Worm (Caenorhabditis elegans) whole organism, late embryonic: ENCODE data around the gene sek-1.

Source experiments
- C38D4.7 ChIP-seq: fragments of 200-800 bp; sonication (Bioruptor generic); optimal IDR thresholded peaks from 2 replicates; lab custom pipeline; 2018; ENCODE audit warnings: mild to moderate bottlenecking, missing genetic modification characterization, moderate library complexity, missing compliant biosample characterization
- K02D7.2 ChIP-seq: sonication (generic microtip); optimal IDR thresholded peaks from 2 replicates; lab custom pipeline; 2017; ENCODE audit warnings: mild to moderate bottlenecking, missing genetic modification characterization, missing compliant biosample characterization
- K09A11.1 ChIP-seq: sonication (generic microtip); optimal IDR thresholded peaks from 2 replicates; lab custom pipeline; 2017; ENCODE audit warnings: antibody characterized with exemption, mild to moderate bottlenecking, missing genetic modification characterization, missing compliant biosample characterization; ENCODE audit not compliant: insufficient read depth
- T23F11.4 ChIP-seq: fragments of 200-800 bp; sonication (Bioruptor generic); optimal IDR thresholded peaks from 2 replicates; lab custom pipeline; 2018; ENCODE audit warnings: mild to moderate bottlenecking, missing genetic modification characterization, missing compliant biosample characterization
- Y22D7AL.16 ChIP-seq: sonication (generic microtip); optimal IDR thresholded peaks from 2 replicates; lab custom pipeline; 2016; ENCODE audit warnings: missing genetic modification characterization, missing compliant biosample characterization
- ceh-18 ChIP-seq: sonication (generic microtip); optimal IDR thresholded peaks from 2 replicates; lab custom pipeline; 2016; ENCODE audit warnings: missing genetic modification characterization, missing compliant biosample characterization
- ceh-19 ChIP-seq: fragments of 200-800 bp; sonication (Bioruptor generic); optimal IDR thresholded peaks from 2 replicates; lab custom pipeline; 2018; ENCODE audit warnings: mild to moderate bottlenecking, missing genetic modification characterization, missing compliant biosample characterization
- ceh-2 ChIP-seq: sonication (generic microtip); optimal IDR thresholded peaks from 2 replicates; lab custom pipeline; 2016; ENCODE audit warnings: missing genotype, missing genetic modification characterization, missing compliant biosample characterization
- ceh-22 ChIP-seq: sonication (generic microtip); optimal IDR thresholded peaks from 2 replicates; lab custom pipeline; 2017; ENCODE audit warnings: missing biosample characterization, missing genetic modification characterization
- ceh-30 ChIP-seq: fragments of 150-350 bp; optimal IDR thresholded peaks from 2 replicates; lab custom pipeline; 2014; ENCODE audit warnings: missing biosample characterization, missing genetic modification characterization
- ceh-48 ChIP-seq: sonication (generic microtip); optimal IDR thresholded peaks from 2 replicates; lab custom pipeline; 2016; ENCODE audit warnings: missing genetic modification characterization, inconsistent platforms, missing compliant biosample characterization
- ceh-6 ChIP-seq: fragments of 200-800 bp; sonication (Bioruptor generic); optimal IDR thresholded peaks from 2 replicates; lab custom pipeline; 2018; ENCODE audit warnings: mild to moderate bottlenecking, missing genetic modification characterization, missing compliant biosample characterization
- ceh-9 ChIP-seq: sonication (generic microtip); optimal IDR thresholded peaks from 2 replicates; lab custom pipeline; 2016; ENCODE audit warnings: mild to moderate bottlenecking, missing genetic modification characterization, inconsistent platforms, missing compliant biosample characterization
- che-1 ChIP-seq: sonication (generic microtip); optimal IDR thresholded peaks from 2 replicates; lab custom pipeline; 2016; ENCODE audit warnings: mild to moderate bottlenecking, missing genetic modification characterization, missing compliant biosample characterization
- elt-2 ChIP-seq: sonication (generic microtip); optimal IDR thresholded peaks from 2 replicates; lab custom pipeline; 2016; ENCODE audit warnings: missing genetic modification reagents, missing genetic modification characterization, missing compliant biosample characterization
- elt-4 ChIP-seq: sonication (generic microtip); optimal IDR thresholded peaks from 2 replicates; lab custom pipeline; 2016; ENCODE audit warnings: missing genetic modification characterization, missing compliant biosample characterization
- ets-4 ChIP-seq: sonication (generic microtip); optimal IDR thresholded peaks from 2 replicates; lab custom pipeline; 2016; ENCODE audit warnings: missing genetic modification characterization, missing compliant biosample characterization
- eyg-1 ChIP-seq: sonication (generic microtip); optimal IDR thresholded peaks from 2 replicates; lab custom pipeline; 2016; ENCODE audit warnings: missing genotype, missing genetic modification characterization, missing compliant biosample characterization
- fkh-10 ChIP-seq: fragments of 150-350 bp; optimal IDR thresholded peaks from 2 replicates; lab custom pipeline; 2014; ENCODE audit warnings: missing biosample characterization, missing genetic modification reagents, missing genetic modification characterization
- hlh-13 ChIP-seq: fragments of 200-800 bp; sonication (Bioruptor generic); optimal IDR thresholded peaks from 2 replicates; lab custom pipeline; 2018; ENCODE audit warnings: mild to moderate bottlenecking, missing genetic modification characterization, missing compliant biosample characterization
- hlh-30 ChIP-seq: sonication (generic microtip); optimal IDR thresholded peaks from 2 replicates; lab custom pipeline; 2017; ENCODE audit warnings: antibody characterized with exemption, missing genetic modification characterization, missing compliant biosample characterization; ENCODE audit not compliant: insufficient read depth
- hlh-6 ChIP-seq: sonication (generic microtip); optimal IDR thresholded peaks from 2 replicates; lab custom pipeline; 2016; ENCODE audit warnings: missing genotype, missing genetic modification characterization, missing compliant biosample characterization
- hlh-8 ChIP-seq: sonication (generic microtip); optimal IDR thresholded peaks from 2 replicates; lab custom pipeline; 2016; ENCODE audit warnings: missing genotype, missing genetic modification characterization, missing compliant biosample characterization
- lim-6 ChIP-seq: sonication (generic microtip); optimal IDR thresholded peaks from 2 replicates; lab custom pipeline; 2016; ENCODE audit warnings: missing genetic modification characterization, missing compliant biosample characterization
- lin-11 ChIP-seq: fragments of 200-800 bp; sonication (Bioruptor generic); optimal IDR thresholded peaks from 2 replicates; lab custom pipeline; 2018; ENCODE audit warnings: mild to moderate bottlenecking, missing genetic modification characterization, missing compliant biosample characterization
- mec-3 ChIP-seq: sonication (generic microtip); optimal IDR thresholded peaks from 2 replicates; lab custom pipeline; 2016; ENCODE audit warnings: borderline replicate concordance, missing genetic modification characterization, missing compliant biosample characterization
- nfya-1 ChIP-seq: sonication (generic microtip); optimal IDR thresholded peaks from 2 replicates; lab custom pipeline; 2017; ENCODE audit warnings: missing genetic modification characterization, mild to moderate bottlenecking, missing compliant biosample characterization, antibody characterized with exemption, moderate library complexity
- nhr-11 ChIP-seq: fragments of 150-350 bp; optimal IDR thresholded peaks from 2 replicates; lab custom pipeline; 2014; ENCODE audit warnings: missing biosample characterization, missing genetic modification characterization
- npax-4 ChIP-seq: sonication (generic microtip); optimal IDR thresholded peaks from 2 replicates; lab custom pipeline; 2016; ENCODE audit warnings: missing genetic modification characterization, missing compliant biosample characterization
- pag-3 ChIP-seq: sonication (generic microtip); optimal IDR thresholded peaks from 2 replicates; lab custom pipeline; 2016; ENCODE audit warnings: missing compliant biosample characterization, missing genetic modification characterization, borderline replicate concordance
- pax-1 ChIP-seq: fragments of 150-350 bp; optimal IDR thresholded peaks from 2 replicates; lab custom pipeline; 2014; ENCODE audit warnings: missing biosample characterization, missing genetic modification characterization
- pha-4 ChIP-seq: fragments of 150-350 bp; optimal IDR thresholded peaks from 2 replicates; lab custom pipeline; 2018; ENCODE audit warnings: missing biosample characterization, missing genetic modification reagents, missing genetic modification characterization
- pqm-1 ChIP-seq: sonication (generic microtip); optimal IDR thresholded peaks from 2 replicates; lab custom pipeline; 2016; ENCODE audit warnings: missing genetic modification characterization, missing compliant biosample characterization
- ref-2 ChIP-seq: sonication (generic microtip); optimal IDR thresholded peaks from 2 replicates; lab custom pipeline; 2016; ENCODE audit warnings: missing genetic modification characterization, missing compliant biosample characterization
- sox-2 ChIP-seq: fragments of 200-800 bp; sonication (Bioruptor generic); IDR thresholded peaks from 2 replicates; pipeline ENCODE4 v1.3.6; 2022; ENCODE audit warnings: missing genetic modification reagents, missing genetic modification characterization, missing compliant biosample characterization
- syd-9 ChIP-seq: sonication (generic microtip); optimal IDR thresholded peaks from 2 replicates; lab custom pipeline; 2016; ENCODE audit warnings: mild to moderate bottlenecking, missing genetic modification characterization, moderate library complexity, missing compliant biosample characterization
- tbx-2 ChIP-seq: sonication (generic microtip); optimal IDR thresholded peaks from 2 replicates; lab custom pipeline; 2016; ENCODE audit warnings: missing genetic modification characterization, missing compliant biosample characterization
- tbx-7 ChIP-seq: sonication (generic microtip); optimal IDR thresholded peaks from 2 replicates; lab custom pipeline; 2016; ENCODE audit warnings: missing genotype, missing genetic modification characterization, missing compliant biosample characterization
- ttx-3 ChIP-seq: sonication (generic microtip); optimal IDR thresholded peaks from 2 replicates; lab custom pipeline; 2016; ENCODE audit warnings: missing genetic modification reagents, missing genetic modification characterization, missing compliant biosample characterization
- unc-3 ChIP-seq, 2 experiments: fragments of 200-800 bp in 1 of 2; sonication (Bioruptor generic) in 1 of 2; sonication (generic microtip) in 1 of 2; conservative IDR thresholded peaks in 1 of 2; optimal IDR thresholded peaks in 1 of 2; 2 replicates each; pipeline versions ENCODE4 v1.3.6 to Lab custom; 2016 to 2022; ENCODE audit warnings: missing compliant biosample characterization in 2 of 2, missing genetic modification characterization in 2 of 2, missing genetic modification reagents in 1 of 2
- unc-42 ChIP-seq: sonication (generic microtip); optimal IDR thresholded peaks from 2 replicates; lab custom pipeline; 2016; ENCODE audit warnings: missing genotype, missing genetic modification characterization, missing compliant biosample characterization
- zip-5 ChIP-seq: sonication (generic microtip); optimal IDR thresholded peaks from 2 replicates; lab custom pipeline; 2016; ENCODE audit warnings: missing genetic modification characterization, missing compliant biosample characterization

The sek-1 gene

ce11 chrX:7787885-7788353, 28.6 kb upstream of the sek-1 start, which contains the start of gene ZK154.5 (continued):
- no peak for TF ChIP-seq che-1 (tag; lab: Kevin White, UChicago)
- peak; percentile 0 for TF ChIP-seq elt-2 (tag; lab: Kevin White, UChicago)
- peak; percentile 55 for TF ChIP-seq nfya-1 (tag; lab: Kevin White, UChicago)
- TF ChIP-seq ceh-9 (tag; lab: Kevin White, UChicago), result no peak
- peak; percentile 35 for TF ChIP-seq ceh-18 (tag; lab: Kevin White, UChicago)
- no peak for TF ChIP-seq ttx-3 (tag; lab: Kevin White, UChicago)
- no peak for TF ChIP-seq lim-6 (tag; lab: Kevin White, UChicago)
- TF ChIP-seq unc-42 (tag; lab: Kevin White, UChicago), result peak; percentile 60
- TF ChIP-seq pax-1 (tag; lab: Kevin White, UChicago), result no peak
- no peak for TF ChIP-seq fkh-10 (GFP tag; lab: Kevin White, UChicago)
- no peak for TF ChIP-seq npax-4 (tag; lab: Kevin White, UChicago)
- no peak for TF ChIP-seq mec-3
- TF ChIP-seq, all 69 proteins: peak for 11

DNA sequence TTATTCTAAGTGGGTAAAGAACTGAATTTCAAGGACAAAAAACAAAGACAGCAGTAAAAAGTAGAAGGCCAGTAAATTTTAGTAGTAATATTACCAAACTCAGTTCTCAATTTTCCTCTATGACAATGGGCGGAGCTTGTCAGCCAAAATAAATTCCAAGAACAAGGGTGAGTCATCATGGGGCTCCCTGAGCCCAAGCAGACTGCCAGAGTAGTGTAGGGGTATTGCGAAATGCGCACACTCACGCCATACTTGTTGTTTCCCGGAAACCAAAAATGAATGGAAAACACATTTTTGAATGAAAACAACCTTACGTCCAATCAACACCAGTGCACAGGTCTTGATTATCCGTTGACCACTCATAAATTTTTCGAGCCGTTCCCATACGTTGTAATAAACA, 24.7 kb upstream of the sek-1 start:
- TF ChIP-seq npax-4 (tag; lab: Kevin White, UChicago) (no peak), syd-9 (tag; lab: Kevin White, UChicago) (no peak), sox-2 (no peak), pag-3 (no peak), pax-1 (tag; lab: Kevin White, UChicago) (no peak), hlh-8 (tag; lab: Kevin White, UChicago) (no peak), elt-4 (tag; lab: Kevin White, UChicago) (no peak), zip-5 (tag; lab: Kevin White, UChicago) (no peak), pqm-1 (tag; lab: Kevin White, UChicago) (no peak), elt-2 (tag; lab: Kevin White, UChicago) (no peak), tbx-2 (tag; lab: Kevin White, UChicago) (no peak), K09A11.1 (tag; lab: Kevin White, UChicago) (no peak), ceh-22 (tag; lab: Kevin White, UChicago) (no peak), C38D4.7 (no peak), hlh-30 (tag; lab: Kevin White, UChicago) (no peak), ceh-48 (no peak), K02D7.2 (tag; lab: Kevin White, UChicago) (no peak)

- TF ChIP-seq T23F11.4 (no peak), ceh-6 (no peak), pha-4 (tag; lab: Kevin White, UChicago) (no peak), nfya-1 (tag; lab: Kevin White, UChicago) (peak; percentile 16), ceh-48 (peak; percentile 57), hlh-30 (tag; lab: Kevin White, UChicago) (peak; percentile 73), ceh-9 (tag; lab: Kevin White, UChicago) (no peak), pax-1 (tag; lab: Kevin White, UChicago) (no peak)
These were observed 23.0 kb upstream of the sek-1 start, which contains the start of gene ZK154.6 for ce11 chrX:7793377-7794041. TSS of gene ZK154.6 (minus strand) at chrX:7793563.

ce11 chrX:7794306-7794743, 22.2 kb upstream of the sek-1 start:
- TF ChIP-seq unc-3 (GFP tag; conservative IDR thresholded peaks at IDR 0.05; lab: Robert Waterston, UW), result no peak
- TF ChIP-seq unc-3 (tag; optimal IDR thresholded peaks at IDR 0.05; lab: Kevin White, UChicago), result no peak
- no peak for TF ChIP-seq ets-4 (tag; lab: Kevin White, UChicago)
- peak; percentile 30 for TF ChIP-seq C38D4.7
- no peak for TF ChIP-seq mec-3
- peak; percentile 32 for TF ChIP-seq ref-2 (tag; lab: Kevin White, UChicago)
- no peak for TF ChIP-seq tbx-7 (tag; lab: Kevin White, UChicago)
- no peak for TF ChIP-seq hlh-6 (tag; lab: Kevin White, UChicago)
- peak; percentile 59 for TF ChIP-seq ceh-6
- TF ChIP-seq elt-2 (tag; lab: Kevin White, UChicago), result no peak
- TF ChIP-seq ceh-48, result no peak
- no peak for TF ChIP-seq ceh-30
- no peak for TF ChIP-seq nhr-11 (tag; lab: Kevin White, UChicago)
- no peak for TF ChIP-seq T23F11.4
- no peak for TF ChIP-seq hlh-13 (GFP tag; lab: Kevin White, UChicago)
- TF ChIP-seq che-1 (tag; lab: Kevin White, UChicago), result peak; percentile 38
- no peak for TF ChIP-seq lim-6 (tag; lab: Kevin White, UChicago)
- peak; percentile 15 for TF ChIP-seq ceh-2
- TF ChIP-seq Y22D7AL.16 (tag; lab: Kevin White, UChicago), result peak; percentile 23
- no peak for TF ChIP-seq hlh-30 (tag; lab: Kevin White, UChicago)
- TF ChIP-seq pha-4 (tag; lab: Kevin White, UChicago), result no peak
- no peak for TF ChIP-seq eyg-1 (tag; lab: Kevin White, UChicago)
- peak; percentile 39 for TF ChIP-seq lin-11 (tag; lab: Kevin White, UChicago)
- TF ChIP-seq ceh-19 (GFP tag; lab: Kevin White, UChicago), result peak; percentile 16
- peak; percentile 6 for TF ChIP-seq zip-5 (tag; lab: Kevin White, UChicago)
